Worm (Caenorhabditis elegans): ENCODE measurements around the gene glr-7.

ce11 chrX:2446185-2446584, 26.5 kb upstream of the glr-7 start:
- TF ChIP-seq nhr-28 (tag; optimal IDR thresholded peaks at IDR 0.05) (no peak), mab-5 (tag; optimal IDR thresholded peaks at IDR 0.05) (no peak), elt-1 (tag; optimal IDR thresholded peaks at IDR 0.05; ENCODE audit: borderline replicate concordance, insufficient read depth) (no peak), nhr-76 (tag; optimal IDR thresholded peaks at IDR 0.05) (no peak), nhr-237 (tag; optimal IDR thresholded peaks at IDR 0.05) (no peak), tbx-8 (GFP tag; optimal IDR thresholded peaks at IDR 0.05) (no peak), unc-62 (GFP tag; optimal IDR thresholded peaks at IDR 0.05) (no peak), snpc-4 (tag; optimal IDR thresholded peaks at IDR 0.05) (no peak), elt-3 (tag; optimal IDR thresholded peaks at IDR 0.05) (no peak), ceh-83 (GFP tag; optimal IDR thresholded peaks at IDR 0.05) (no peak)
